Worm (Caenorhabditis elegans) whole organism, late embryonic: ENCODE data around the gene chpf-2.
"Not testable (repeated sequence)": the region's sequence is repeated elsewhere in the genome, so short reads cannot be mapped to it uniquely, and the experiment has no call there.

ENCODE experiments used
- C08G9.2 ChIP-seq: sonication (generic microtip); optimal IDR thresholded peaks from 2 replicates; lab custom pipeline; 2016; ENCODE audit warnings: mild to moderate bottlenecking, missing genetic modification characterization, moderate library complexity, missing compliant biosample characterization
- K09A11.1 ChIP-seq: sonication (generic microtip); optimal IDR thresholded peaks from 2 replicates; lab custom pipeline; 2017; ENCODE audit warnings: antibody characterized with exemption, mild to moderate bottlenecking, missing genetic modification characterization, missing compliant biosample characterization; ENCODE audit not compliant: insufficient read depth
- Y22D7AL.16 ChIP-seq: sonication (generic microtip); optimal IDR thresholded peaks from 2 replicates; lab custom pipeline; 2016; ENCODE audit warnings: missing genetic modification characterization, missing compliant biosample characterization
- ahr-1 ChIP-seq: sonication (generic microtip); optimal IDR thresholded peaks from 2 replicates; lab custom pipeline; 2016; ENCODE audit warnings: missing genetic modification characterization, missing compliant biosample characterization
- ama-1 ChIP-seq: fragments of 150-350 bp; optimal IDR thresholded peaks from 2 replicates; lab custom pipeline; 2014
- ceh-22 ChIP-seq: sonication (generic microtip); optimal IDR thresholded peaks from 2 replicates; lab custom pipeline; 2017; ENCODE audit warnings: missing biosample characterization, missing genetic modification characterization
- ceh-24 ChIP-seq: sonication (generic microtip); optimal IDR thresholded peaks from 2 replicates; lab custom pipeline; 2016; ENCODE audit warnings: mild to moderate bottlenecking, missing genetic modification characterization, missing compliant biosample characterization
- ceh-30 ChIP-seq: fragments of 150-350 bp; optimal IDR thresholded peaks from 2 replicates; lab custom pipeline; 2014; ENCODE audit warnings: missing biosample characterization, missing genetic modification characterization
- ceh-48 ChIP-seq: sonication (generic microtip); optimal IDR thresholded peaks from 2 replicates; lab custom pipeline; 2016; ENCODE audit warnings: missing genetic modification characterization, inconsistent platforms, missing compliant biosample characterization
- ceh-9 ChIP-seq: sonication (generic microtip); optimal IDR thresholded peaks from 2 replicates; lab custom pipeline; 2016; ENCODE audit warnings: mild to moderate bottlenecking, missing genetic modification characterization, inconsistent platforms, missing compliant biosample characterization
- che-1 ChIP-seq: sonication (generic microtip); optimal IDR thresholded peaks from 2 replicates; lab custom pipeline; 2016; ENCODE audit warnings: mild to moderate bottlenecking, missing genetic modification characterization, missing compliant biosample characterization
- dmd-4 ChIP-seq: sonication (generic microtip); optimal IDR thresholded peaks from 2 replicates; lab custom pipeline; 2016; ENCODE audit warnings: borderline replicate concordance, missing genetic modification characterization, missing compliant biosample characterization
- elt-4 ChIP-seq: sonication (generic microtip); optimal IDR thresholded peaks from 2 replicates; lab custom pipeline; 2016; ENCODE audit warnings: missing genetic modification characterization, missing compliant biosample characterization
- eyg-1 ChIP-seq: sonication (generic microtip); optimal IDR thresholded peaks from 2 replicates; lab custom pipeline; 2016; ENCODE audit warnings: missing genotype, missing genetic modification characterization, missing compliant biosample characterization
- gmeb-2 ChIP-seq: sonication (generic microtip); optimal IDR thresholded peaks from 2 replicates; lab custom pipeline; 2016; ENCODE audit warnings: missing genetic modification characterization, inconsistent platforms, missing compliant biosample characterization
- hlh-15 ChIP-seq: sonication (generic microtip); optimal IDR thresholded peaks from 2 replicates; lab custom pipeline; 2016; ENCODE audit warnings: missing genetic modification characterization, missing compliant biosample characterization
- hlh-6 ChIP-seq: sonication (generic microtip); optimal IDR thresholded peaks from 2 replicates; lab custom pipeline; 2016; ENCODE audit warnings: missing genotype, missing genetic modification characterization, missing compliant biosample characterization
- hlh-8 ChIP-seq: sonication (generic microtip); optimal IDR thresholded peaks from 2 replicates; lab custom pipeline; 2016; ENCODE audit warnings: missing genotype, missing genetic modification characterization, missing compliant biosample characterization
- lin-11 ChIP-seq: fragments of 200-800 bp; sonication (Bioruptor generic); optimal IDR thresholded peaks from 2 replicates; lab custom pipeline; 2018; ENCODE audit warnings: mild to moderate bottlenecking, missing genetic modification characterization, missing compliant biosample characterization
- nfya-1 ChIP-seq: sonication (generic microtip); optimal IDR thresholded peaks from 2 replicates; lab custom pipeline; 2017; ENCODE audit warnings: missing genetic modification characterization, mild to moderate bottlenecking, missing compliant biosample characterization, antibody characterized with exemption, moderate library complexity
- nhr-11 ChIP-seq: fragments of 150-350 bp; optimal IDR thresholded peaks from 2 replicates; lab custom pipeline; 2014; ENCODE audit warnings: missing biosample characterization, missing genetic modification characterization
- nhr-232 ChIP-seq: sonication (generic microtip); optimal IDR thresholded peaks from 2 replicates; lab custom pipeline; 2016; ENCODE audit warnings: missing genetic modification characterization, missing compliant biosample characterization
- odd-2 ChIP-seq: sonication (generic microtip); optimal IDR thresholded peaks from 2 replicates; lab custom pipeline; 2017; ENCODE audit warnings: antibody characterized with exemption, mild to moderate bottlenecking, missing genetic modification characterization, missing compliant biosample characterization
- pat-9 ChIP-seq: fragments of 200-800 bp; sonication (Bioruptor generic); optimal IDR thresholded peaks from 2 replicates; lab custom pipeline; 2018; ENCODE audit warnings: mild to moderate bottlenecking, missing genetic modification characterization, moderate library complexity, missing compliant biosample characterization
- pha-4 ChIP-seq: fragments of 150-350 bp; optimal IDR thresholded peaks from 2 replicates; lab custom pipeline; 2018; ENCODE audit warnings: missing biosample characterization, missing genetic modification reagents, missing genetic modification characterization
- pqm-1 ChIP-seq: sonication (generic microtip); optimal IDR thresholded peaks from 2 replicates; lab custom pipeline; 2016; ENCODE audit warnings: missing genetic modification characterization, missing compliant biosample characterization
- sdc-2 ChIP-seq: sonication (generic microtip); optimal IDR thresholded peaks from 2 replicates; lab custom pipeline; 2016; ENCODE audit warnings: missing genotype, missing genetic modification characterization, missing compliant biosample characterization
- sox-4 ChIP-seq: sonication (generic microtip); optimal IDR thresholded peaks from 2 replicates; lab custom pipeline; 2017; ENCODE audit warnings: mild to moderate bottlenecking, missing genetic modification characterization, inconsistent platforms, missing compliant biosample characterization
- syd-9 ChIP-seq: sonication (generic microtip); optimal IDR thresholded peaks from 2 replicates; lab custom pipeline; 2016; ENCODE audit warnings: mild to moderate bottlenecking, missing genetic modification characterization, moderate library complexity, missing compliant biosample characterization
- tbx-2 ChIP-seq: sonication (generic microtip); optimal IDR thresholded peaks from 2 replicates; lab custom pipeline; 2016; ENCODE audit warnings: missing genetic modification characterization, missing compliant biosample characterization
- tbx-7 ChIP-seq: sonication (generic microtip); optimal IDR thresholded peaks from 2 replicates; lab custom pipeline; 2016; ENCODE audit warnings: missing genotype, missing genetic modification characterization, missing compliant biosample characterization
- ttx-3 ChIP-seq: sonication (generic microtip); optimal IDR thresholded peaks from 2 replicates; lab custom pipeline; 2016; ENCODE audit warnings: missing genetic modification reagents, missing genetic modification characterization, missing compliant biosample characterization
- unc-3 ChIP-seq, 2 experiments: fragments of 200-800 bp in 1 of 2; sonication (Bioruptor generic) in 1 of 2; sonication (generic microtip) in 1 of 2; conservative IDR thresholded peaks in 1 of 2; optimal IDR thresholded peaks in 1 of 2; 2 replicates each; pipeline versions ENCODE4 v1.3.6 to Lab custom; 2016 to 2022; ENCODE audit warnings: missing compliant biosample characterization in 2 of 2, missing genetic modification characterization in 2 of 2, missing genetic modification reagents in 1 of 2
- unc-42 ChIP-seq: sonication (generic microtip); optimal IDR thresholded peaks from 2 replicates; lab custom pipeline; 2016; ENCODE audit warnings: missing genotype, missing genetic modification characterization, missing compliant biosample characterization
- unc-55 ChIP-seq: sonication (generic microtip); optimal IDR thresholded peaks from 2 replicates; lab custom pipeline; 2017; ENCODE audit warnings: missing biosample characterization, missing genetic modification reagents, missing genetic modification characterization

chpf-2 gene

DNA sequence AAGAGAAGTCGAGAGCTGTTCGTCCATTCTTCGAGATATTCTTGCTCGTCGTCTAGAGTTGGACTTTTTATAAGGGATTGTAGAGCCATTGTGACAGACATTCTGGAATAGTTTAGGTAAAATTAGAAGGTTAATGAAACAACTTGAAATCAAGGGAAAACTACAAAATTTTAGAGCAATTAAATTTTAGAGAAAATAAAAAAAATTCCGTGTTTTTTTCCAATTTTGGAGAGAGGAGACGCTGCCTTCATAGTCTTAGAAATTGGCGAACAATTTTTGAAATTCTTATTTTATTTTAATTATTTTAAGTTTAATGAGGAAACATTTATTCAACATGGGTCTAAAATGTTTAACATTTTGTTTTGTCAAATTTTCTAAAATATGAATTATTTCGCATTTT, 32.4 kb upstream of the chpf-2 start, which contains the start of gene C50H11.13:
Gene C50H11.13 (minus strand): TSS at position 101 of the 400 bp plus-strand sequence.
- no peak for TF ChIP-seq hlh-8 (tag; lab: Kevin White, UChicago)

DNA sequence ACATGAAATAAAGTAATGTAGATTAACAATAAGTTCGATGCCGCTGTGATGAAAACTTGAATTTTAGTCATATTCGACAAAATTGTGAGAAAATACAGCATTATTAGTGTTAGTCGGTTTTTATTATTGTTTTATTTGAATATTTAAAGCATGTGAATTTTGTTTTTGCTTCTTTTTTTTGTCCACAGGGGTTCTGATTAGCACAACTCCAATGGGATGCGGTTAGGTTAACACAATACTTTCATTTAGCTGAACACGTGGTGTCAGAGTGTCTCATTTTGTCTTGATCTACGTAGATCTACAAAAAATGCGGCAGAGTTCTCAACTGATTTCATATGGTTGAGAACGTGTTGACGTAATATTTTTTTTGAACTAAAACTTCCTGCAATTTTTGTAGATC, 29.9 kb upstream of the chpf-2 start, which contains the start of gene str-40:
Gene str-40 (minus strand): TSS at position 101 of the 400 bp plus-strand sequence.
- TF ChIP-seq tbx-7 (tag; lab: Kevin White, UChicago) (no peak), che-1 (tag; lab: Kevin White, UChicago) (no peak), ahr-1 (tag; lab: Kevin White, UChicago) (no peak), eyg-1 (tag; lab: Kevin White, UChicago) (no peak), lin-11 (tag; lab: Kevin White, UChicago) (no peak), K09A11.1 (no peak), C08G9.2 (tag; lab: Kevin White, UChicago) (no peak), elt-4 (tag; lab: Kevin White, UChicago) (no peak), ceh-9 (tag; lab: Kevin White, UChicago) (no peak), unc-3 (GFP tag; conservative IDR thresholded peaks at IDR 0.05; lab: Robert Waterston, UW) (no peak), unc-3 (tag; optimal IDR thresholded peaks at IDR 0.05; lab: Kevin White, UChicago) (no peak), ceh-22 (no peak), sdc-2 (tag; lab: Kevin White, UChicago) (no peak)

DNA sequence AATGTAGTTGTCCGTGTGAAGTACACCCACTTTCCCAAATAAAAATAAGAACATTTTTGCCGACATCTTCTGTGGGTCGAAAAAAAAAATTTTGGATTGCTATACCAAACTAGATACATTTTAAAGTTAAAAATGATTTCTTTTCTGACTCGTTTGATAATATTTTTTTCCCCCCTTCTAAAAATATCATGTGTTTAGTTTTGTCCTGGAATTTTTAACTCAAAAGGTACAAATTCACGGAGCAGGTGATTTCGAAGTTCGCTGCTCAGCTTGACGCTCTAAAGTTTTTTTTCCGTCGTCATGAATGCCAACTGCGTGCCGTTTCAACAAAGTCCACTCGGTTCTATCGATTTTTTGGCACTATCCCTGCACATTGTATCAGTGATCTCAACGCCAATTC, 26.7 kb upstream of the chpf-2 start, which contains the start of gene srh-185:
Gene srh-185 (plus strand): TSS at position 301 of the 400 bp plus-strand sequence.
- TF ChIP-seq dmd-4 (tag; lab: Kevin White, UChicago) (no peak), nhr-232 (tag; lab: Kevin White, UChicago) (no peak), ttx-3 (no peak), hlh-15 (tag; lab: Kevin White, UChicago) (no peak)

DNA sequence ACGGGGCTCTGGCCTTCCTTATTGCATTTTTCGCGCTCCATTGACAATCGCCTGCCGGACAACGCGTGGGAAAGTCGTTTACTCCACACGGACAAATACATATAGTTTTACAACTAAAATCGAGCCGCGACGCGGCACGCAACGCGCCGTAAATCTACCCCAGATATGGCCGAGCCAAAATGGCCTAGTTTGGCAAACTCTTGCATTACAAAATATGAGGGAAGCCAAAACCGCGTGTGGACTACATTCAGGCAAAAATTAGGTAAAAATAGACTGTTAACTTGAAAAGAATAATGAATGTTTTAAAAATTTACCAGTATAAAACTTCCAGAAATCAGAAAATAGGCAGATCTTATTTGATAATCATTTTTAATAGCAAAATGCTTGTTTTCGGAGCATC, 25.2 kb upstream of the chpf-2 start, which contains the start of gene srt-16:
Gene srt-16 (minus strand): TSS at position 101 of the 400 bp plus-strand sequence.
- TF ChIP-seq ceh-48 (tag; lab: Kevin White, UChicago); odd-2; pqm-1 (tag; lab: Kevin White, UChicago): not testable (repeated sequence)

DNA sequence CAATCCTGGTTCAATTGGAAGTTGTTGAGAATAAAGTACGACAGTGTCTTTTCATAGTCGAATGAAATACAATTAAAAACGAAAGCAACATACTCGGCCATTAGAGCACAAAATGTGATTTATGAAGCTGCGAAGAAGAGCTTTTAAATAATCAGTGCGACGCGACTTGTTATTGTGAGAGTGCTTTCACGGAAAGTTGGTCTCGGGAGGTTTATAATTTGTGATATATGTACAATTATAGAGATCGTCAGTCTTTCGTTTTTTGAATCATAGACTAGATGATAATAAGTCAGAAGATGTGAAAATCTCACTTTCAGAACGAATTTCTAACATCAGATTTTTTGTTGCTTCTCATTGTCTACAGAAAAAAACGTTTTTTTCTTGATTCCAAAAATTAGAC, 22.9 kb upstream of the chpf-2 start, which contains the start of gene srt-15:
Gene srt-15 (minus strand): TSS at position 101 of the 400 bp plus-strand sequence.
- TF ChIP-seq Y22D7AL.16 (tag; lab: Kevin White, UChicago) (no peak), syd-9 (tag; lab: Kevin White, UChicago) (no peak), ceh-30 (tag; lab: Kevin White, UChicago) (no peak)
- TF ChIP-seq, all 69 proteins: peak for 0

DNA sequence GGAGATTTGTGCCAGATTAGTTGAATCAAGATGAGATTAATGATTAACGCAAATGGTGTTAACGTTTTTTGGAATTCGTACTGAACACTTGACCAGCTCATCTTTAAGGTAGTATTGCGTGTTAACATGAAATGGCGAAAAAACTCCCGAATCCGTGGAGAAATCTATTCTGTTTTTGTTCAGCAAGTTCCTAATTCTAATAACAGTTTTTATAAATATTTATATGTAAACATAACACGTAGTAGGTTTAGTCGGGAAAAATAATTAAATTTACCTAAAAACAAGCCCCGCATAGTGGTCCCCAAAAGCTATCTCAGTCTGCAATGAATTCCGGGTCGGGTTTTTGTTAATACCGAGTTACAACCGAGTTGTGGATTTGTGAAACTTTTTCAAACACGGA, 19.8 kb upstream of the chpf-2 start, which contains the start of gene str-244:
Gene str-244 (minus strand): TSS at position 101 of the 400 bp plus-strand sequence.
- no peak for TF ChIP-seq hlh-6 (tag; lab: Kevin White, UChicago)
- TF ChIP-seq ceh-24 (tag; lab: Kevin White, UChicago), result no peak
- TF ChIP-seq nfya-1 (tag; lab: Kevin White, UChicago), result no peak
- TF ChIP-seq nhr-11, result no peak
- no peak for TF ChIP-seq Y22D7AL.16 (tag; lab: Kevin White, UChicago)
- TF ChIP-seq unc-55 (GFP tag; lab: Kevin White, UChicago), result no peak
- TF ChIP-seq ama-1 (lab: Kevin White, UChicago), result no peak
- no peak for TF ChIP-seq gmeb-2 (tag; lab: Kevin White, UChicago)
- TF ChIP-seq unc-42 (tag; lab: Kevin White, UChicago), result no peak
- TF ChIP-seq pat-9, result no peak
- TF ChIP-seq unc-3 (GFP tag; conservative IDR thresholded peaks at IDR 0.05; lab: Robert Waterston, UW), result no peak
- TF ChIP-seq unc-3 (tag; optimal IDR thresholded peaks at IDR 0.05; lab: Kevin White, UChicago), result no peak
- TF ChIP-seq che-1 (tag; lab: Kevin White, UChicago), result no peak
- TF ChIP-seq pha-4 (tag; lab: Kevin White, UChicago), result no peak
- no peak for TF ChIP-seq sox-4 (tag; lab: Kevin White, UChicago)
- no peak for TF ChIP-seq tbx-2
